Worm (Caenorhabditis elegans) whole organism, L2 larva: ENCODE measurements around the gene hal-2.

Experiments
- C34F6.9 ChIP-seq: fragments of 150-350 bp; optimal IDR thresholded peaks from 2 replicates; lab custom pipeline; 2014; ENCODE audit warnings: missing biosample characterization, missing genetic modification characterization
- F13H6.1 ChIP-seq: sonication (generic microtip); optimal IDR thresholded peaks from 2 replicates; lab custom pipeline; 2016; ENCODE audit warnings: missing genetic modification characterization, missing compliant biosample characterization
- R02D3.7 ChIP-seq: fragments of 150-350 bp; optimal IDR thresholded peaks from 2 replicates; lab custom pipeline; 2014; ENCODE audit warnings: missing biosample characterization, missing genetic modification characterization
- Y55F3AM.14 ChIP-seq: fragments of 200-800 bp; sonication (Bioruptor generic); optimal IDR thresholded peaks from 2 replicates; lab custom pipeline; 2018; ENCODE audit warnings: mild to moderate bottlenecking, missing genetic modification characterization, missing compliant biosample characterization
- ZK546.5 ChIP-seq: sonication (generic microtip); optimal IDR thresholded peaks from 2 replicates; lab custom pipeline; 2017; ENCODE audit warnings: missing biosample characterization, missing genetic modification characterization
- alr-1 ChIP-seq: fragments of 150-350 bp; optimal IDR thresholded peaks from 2 replicates; lab custom pipeline; 2014; ENCODE audit warnings: missing biosample characterization, missing genetic modification characterization
- aly-2 ChIP-seq: fragments of 150-350 bp; optimal IDR thresholded peaks from 2 replicates; lab custom pipeline; 2014; ENCODE audit warnings: missing biosample characterization, missing genetic modification characterization
- ama-1 ChIP-seq: fragments of 150-350 bp; optimal IDR thresholded peaks from 2 replicates; lab custom pipeline; 2018; ENCODE audit warnings: inconsistent platforms
- blmp-1 ChIP-seq: sonication (generic microtip); optimal IDR thresholded peaks from 2 replicates; lab custom pipeline; 2017; ENCODE audit warnings: missing genetic modification characterization, mild to moderate bottlenecking, missing compliant biosample characterization, antibody characterized with exemption, moderate library complexity; ENCODE audit not compliant: insufficient read depth
- ceh-16 ChIP-seq: fragments of 150-350 bp; optimal IDR thresholded peaks from 2 replicates; lab custom pipeline; 2014; ENCODE audit warnings: missing biosample characterization, missing genetic modification characterization
- ceh-82 ChIP-seq: fragments of 150-350 bp; optimal IDR thresholded peaks from 2 replicates; lab custom pipeline; 2014; ENCODE audit warnings: missing biosample characterization, missing genetic modification characterization
- crh-2 ChIP-seq: sonication (generic microtip); optimal IDR thresholded peaks from 2 replicates; lab custom pipeline; 2017; ENCODE audit warnings: missing biosample characterization, missing genetic modification characterization
- dmd-4 ChIP-seq: sonication (generic microtip); optimal IDR thresholded peaks from 2 replicates; lab custom pipeline; 2017; ENCODE audit warnings: missing biosample characterization, missing genetic modification characterization
- egl-27 ChIP-seq: sonication (generic microtip); optimal IDR thresholded peaks from 3 replicates; lab custom pipeline; 2017; ENCODE audit warnings: missing biosample characterization, missing genetic modification reagents, missing genetic modification characterization
- elt-1 ChIP-seq: fragments of 150-350 bp; optimal IDR thresholded peaks from 2 replicates; lab custom pipeline; 2014; ENCODE audit warnings: missing biosample characterization, missing genetic modification characterization
- elt-3 ChIP-seq: sonication (generic microtip); optimal IDR thresholded peaks from 2 replicates; lab custom pipeline; 2017; ENCODE audit warnings: missing biosample characterization, missing genetic modification characterization
- fos-1 ChIP-seq: fragments of 150-350 bp; optimal IDR thresholded peaks from 2 replicates; lab custom pipeline; 2014; ENCODE audit warnings: missing biosample characterization, missing genetic modification characterization
- gmeb-1 ChIP-seq: fragments of 150-350 bp; optimal IDR thresholded peaks from 2 replicates; lab custom pipeline; 2014; ENCODE audit warnings: missing biosample characterization, missing genetic modification characterization
- lin-11 ChIP-seq: fragments of 150-350 bp; sonication (generic microtip); optimal IDR thresholded peaks from 2 replicates; lab custom pipeline; 2014; ENCODE audit warnings: missing biosample characterization, missing genetic modification characterization, inconsistent platforms, mixed read lengths
- lin-13 ChIP-seq: fragments of 150-350 bp; optimal IDR thresholded peaks from 2 replicates; lab custom pipeline; 2014; ENCODE audit warnings: missing biosample characterization, missing genetic modification reagents, missing genetic modification characterization
- lin-39 ChIP-seq: fragments of 150-350 bp; optimal IDR thresholded peaks from 2 replicates; lab custom pipeline; 2014; ENCODE audit warnings: missing biosample characterization, missing genetic modification reagents, missing genetic modification characterization
- lsy-2 ChIP-seq, 2 experiments: fragments of 150-350 bp in 1 of 2; sonication (generic microtip) in 1 of 2; optimal IDR thresholded peaks; 2 replicates each; lab custom pipeline; 2014 to 2017; ENCODE audit warnings: missing biosample characterization in 2 of 2, missing genetic modification characterization in 2 of 2
- mab-5 ChIP-seq: fragments of 150-350 bp; optimal IDR thresholded peaks from 2 replicates; lab custom pipeline; 2014; ENCODE audit warnings: missing biosample characterization, missing genetic modification characterization
- mbf-1 ChIP-seq: sonication (generic microtip); optimal IDR thresholded peaks from 2 replicates; lab custom pipeline; 2017; ENCODE audit warnings: missing biosample characterization, missing genetic modification characterization
- mdl-1 ChIP-seq, 2 experiments: fragments of 150-350 bp in 1 of 2; sonication (generic microtip) in 1 of 2; optimal IDR thresholded peaks; 2 replicates each; lab custom pipeline; 2017; ENCODE audit warnings: missing biosample characterization in 2 of 2, missing genetic modification characterization in 2 of 2
- nhr-10 ChIP-seq: sonication (generic microtip); optimal IDR thresholded peaks from 2 replicates; lab custom pipeline; 2017; ENCODE audit warnings: missing biosample characterization, missing genetic modification characterization
- nhr-11 ChIP-seq: fragments of 150-350 bp; optimal IDR thresholded peaks from 2 replicates; lab custom pipeline; 2014; ENCODE audit warnings: missing biosample characterization, missing genetic modification characterization
- nhr-12 ChIP-seq: fragments of 150-350 bp; optimal IDR thresholded peaks from 2 replicates; lab custom pipeline; 2014; ENCODE audit warnings: missing biosample characterization, missing genetic modification characterization
- nhr-129 ChIP-seq: fragments of 150-350 bp; optimal IDR thresholded peaks from 2 replicates; lab custom pipeline; 2014; ENCODE audit warnings: missing biosample characterization, missing genetic modification characterization
- nhr-21 ChIP-seq: fragments of 150-350 bp; optimal IDR thresholded peaks from 2 replicates; lab custom pipeline; 2014; ENCODE audit warnings: missing biosample characterization, missing genetic modification characterization
- nhr-23 ChIP-seq: fragments of 150-350 bp; optimal IDR thresholded peaks from 2 replicates; lab custom pipeline; 2014; ENCODE audit warnings: missing biosample characterization, missing genetic modification reagents, missing genetic modification characterization
- nhr-237 ChIP-seq: fragments of 150-350 bp; optimal IDR thresholded peaks from 2 replicates; lab custom pipeline; 2014; ENCODE audit warnings: missing biosample characterization, missing genetic modification characterization
- nhr-25 ChIP-seq: fragments of 150-350 bp; sonication (generic microtip); optimal IDR thresholded peaks from 3 replicates; lab custom pipeline; 2014; ENCODE audit warnings: missing biosample characterization, missing genetic modification characterization
- nhr-6 ChIP-seq: fragments of 150-350 bp; optimal IDR thresholded peaks from 2 replicates; lab custom pipeline; 2014; ENCODE audit warnings: missing biosample characterization, missing genetic modification characterization
- nhr-77 ChIP-seq: fragments of 150-350 bp; optimal IDR thresholded peaks from 2 replicates; lab custom pipeline; 2014; ENCODE audit warnings: missing biosample characterization, missing genetic modification characterization
- peb-1 ChIP-seq: fragments of 150-350 bp; optimal IDR thresholded peaks from 2 replicates; lab custom pipeline; 2014; ENCODE audit warnings: missing biosample characterization, missing genetic modification characterization
- sem-4 ChIP-seq: fragments of 150-350 bp; optimal IDR thresholded peaks from 2 replicates; lab custom pipeline; 2014; ENCODE audit warnings: missing biosample characterization, missing genetic modification reagents, missing genetic modification characterization
- skn-1 ChIP-seq: sonication (generic microtip); optimal IDR thresholded peaks from 2 replicates; lab custom pipeline; 2017; ENCODE audit warnings: missing biosample characterization, missing genetic modification characterization
- sma-3 ChIP-seq: sonication (generic microtip); optimal IDR thresholded peaks from 2 replicates; lab custom pipeline; 2016; ENCODE audit warnings: missing genetic modification reagents, missing genetic modification characterization, missing compliant biosample characterization
- sma-9 ChIP-seq, 2 experiments: fragments of 150-350 bp in 1 of 2; sonication (generic microtip) in 1 of 2; optimal IDR thresholded peaks; 2 replicates each; lab custom pipeline; 2014 to 2016; ENCODE audit warnings: missing genetic modification characterization in 2 of 2, mild to moderate bottlenecking in 1 of 2, missing biosample characterization in 1 of 2, missing compliant biosample characterization in 1 of 2, missing genetic modification reagents in 1 of 2, moderate library complexity in 1 of 2
- snpc-4 ChIP-seq: fragments of 150-350 bp; optimal IDR thresholded peaks from 2 replicates; lab custom pipeline; 2014; ENCODE audit warnings: missing biosample characterization, missing genetic modification characterization
- unc-39 ChIP-seq: fragments of 150-350 bp; optimal IDR thresholded peaks from 2 replicates; lab custom pipeline; 2014; ENCODE audit warnings: missing biosample characterization, missing genetic modification characterization
- unc-55 ChIP-seq: fragments of 150-350 bp; sonication (generic microtip); optimal IDR thresholded peaks from 3 replicates; lab custom pipeline; 2014; ENCODE audit warnings: missing biosample characterization, missing genetic modification reagents, missing genetic modification characterization
- unc-62 ChIP-seq: fragments of 150-350 bp; optimal IDR thresholded peaks from 2 replicates; lab custom pipeline; 2014; ENCODE audit warnings: missing biosample characterization, missing genetic modification reagents, missing genetic modification characterization
- zag-1 ChIP-seq: fragments of 150-350 bp; optimal IDR thresholded peaks from 2 replicates; lab custom pipeline; 2014; ENCODE audit warnings: missing biosample characterization, missing genetic modification characterization
- ztf-1 ChIP-seq: fragments of 200-800 bp; sonication (Bioruptor generic); conservative IDR thresholded peaks from 2 replicates; pipeline ENCODE4 v1.3.6; 2022; ENCODE audit warnings: missing genetic modification characterization, missing compliant biosample characterization
- ztf-11 ChIP-seq: sonication (generic microtip); optimal IDR thresholded peaks from 2 replicates; lab custom pipeline; 2017; ENCODE audit warnings: missing biosample characterization, missing genetic modification characterization
- ztf-4 ChIP-seq: fragments of 150-350 bp; optimal IDR thresholded peaks from 2 replicates; lab custom pipeline; 2014; ENCODE audit warnings: missing biosample characterization, missing genetic modification characterization

Gene hal-2

ce11 chrIII:10096525-10096972 lies 7.8 kb upstream of the hal-2 start:
- TF ChIP-seq ZK546.5 (peak; percentile 42), C34F6.9 (tag; lab: Kevin White, UChicago) (peak; percentile 97), ztf-1 (GFP tag; lab: Robert Waterston, UW) (no peak), zag-1 (peak; percentile 86), ztf-11 (no peak), mbf-1 (no peak), lin-11 (peak; percentile 84), sem-4 (tag; lab: Kevin White, UChicago) (peak; percentile 85), nhr-25 (tag; lab: Kevin White, UChicago) (peak; percentile 77), F13H6.1 (tag; lab: Kevin White, UChicago) (peak; percentile 97), dmd-4 (tag; lab: Kevin White, UChicago) (no peak), nhr-21 (tag; lab: Kevin White, UChicago) (peak; percentile 85), R02D3.7 (peak; percentile 18), nhr-11 (tag; lab: Kevin White, UChicago) (no peak), elt-3 (tag; lab: Kevin White, UChicago) (no peak), egl-27 (tag; lab: Kevin White, UChicago) (peak; percentile 94), alr-1 (tag; lab: Kevin White, UChicago) (no peak), skn-1 (no peak), Y55F3AM.14 (peak; percentile 22), ztf-4 (tag; lab: Kevin White, UChicago) (peak; percentile 86), unc-39 (tag; lab: Kevin White, UChicago) (no peak), mdl-1 (tag; optimal IDR thresholded peaks at IDR 0.05; lab: Kevin White, UChicago) (peak; percentile 96 to 97), fos-1 (tag; lab: Kevin White, UChicago) (peak; percentile 80), ceh-82 (tag; lab: Kevin White, UChicago) (peak; percentile 45), unc-55 (GFP tag; lab: Kevin White, UChicago) (peak; percentile 92), nhr-237 (tag; lab: Kevin White, UChicago) (peak; percentile 60), mab-5 (peak; percentile 85), nhr-6 (tag; lab: Kevin White, UChicago) (peak; percentile 89), nhr-129 (tag; lab: Kevin White, UChicago) (peak; percentile 91), crh-2 (peak; percentile 90), elt-1 (tag; lab: Kevin White, UChicago) (no peak), lin-13 (GFP tag; lab: Kevin White, UChicago) (peak; percentile 83), peb-1 (no peak), nhr-12 (no peak), snpc-4 (tag; lab: Kevin White, UChicago) (peak; percentile 54), ama-1 (no peak), sma-3 (GFP tag; lab: Kevin White, UChicago) (peak; percentile 77), lsy-2 (tag; optimal IDR thresholded peaks at IDR 0.05; lab: Kevin White, UChicago) (peak; percentile 81 to 94), gmeb-1 (tag; lab: Kevin White, UChicago) (peak; percentile 77), aly-2 (tag; lab: Kevin White, UChicago) (no peak), nhr-23 (tag; lab: Kevin White, UChicago) (no peak), unc-62 (GFP tag; lab: Kevin White, UChicago) (peak; percentile 80), sma-9 (GFP tag; optimal IDR thresholded peaks at IDR 0.05; lab: Kevin White, UChicago) (peak; percentile 94), sma-9 (tag; optimal IDR thresholded peaks at IDR 0.05; lab: Kevin White, UChicago) (no peak), blmp-1 (tag; lab: Kevin White, UChicago) (peak; percentile 20), nhr-10 (tag; lab: Kevin White, UChicago) (no peak), ceh-16 (tag; lab: Kevin White, UChicago) (no peak), nhr-77 (peak; percentile 59), lin-39 (tag; lab: Kevin White, UChicago) (no peak)
